Worm (Caenorhabditis elegans) whole organism, young adult: ENCODE data around the gene Y17D7B.2.

Experiments
- C06A6.2 ChIP-seq: fragments of 200-800 bp; sonication (Bioruptor generic); conservative IDR thresholded peaks from 2 replicates; pipeline ENCODE4 v1.3.6; 2022; ENCODE audit warnings: missing genetic modification characterization, missing compliant biosample characterization
- F37B4.10 ChIP-seq: fragments of 200-800 bp; sonication (Bioruptor generic); IDR thresholded peaks from 2 replicates; pipeline ENCODE4 v1.3.6; 2022; ENCODE audit warnings: missing genetic modification characterization, missing compliant biosample characterization
- F57A8.1 ChIP-seq: fragments of 200-800 bp; sonication (Bioruptor generic); optimal IDR thresholded peaks from 2 replicates; lab custom pipeline; 2018; ENCODE audit warnings: mild to moderate bottlenecking, missing genetic modification characterization, moderate library complexity, missing compliant biosample characterization
- K12H6.12 ChIP-seq: fragments of 200-800 bp; sonication (Bioruptor generic); optimal IDR thresholded peaks from 2 replicates; lab custom pipeline; 2018; ENCODE audit warnings: mild to moderate bottlenecking, missing genetic modification characterization, missing compliant biosample characterization
- T07F8.4 ChIP-seq: sonication (generic microtip); optimal IDR thresholded peaks from 2 replicates; lab custom pipeline; 2016; ENCODE audit warnings: mild to moderate bottlenecking, missing genetic modification characterization, moderate library complexity, missing compliant biosample characterization
- Y56A3A.18 ChIP-seq: fragments of 200-800 bp; sonication (Bioruptor generic); IDR thresholded peaks from 2 replicates; pipeline ENCODE4 v1.3.6; 2022; ENCODE audit warnings: missing genetic modification reagents, missing genetic modification characterization, missing compliant biosample characterization
- Y95B8A.8 ChIP-seq: fragments of 200-800 bp; sonication (Bioruptor generic); IDR thresholded peaks from 2 replicates; pipeline ENCODE4 v1.3.6; 2022; ENCODE audit warnings: missing genetic modification reagents, missing genetic modification characterization, missing compliant biosample characterization
- ama-1 ChIP-seq, 3 experiments: fragments of 150-350 bp in 1 of 3; sonication (generic microtip) in 2 of 3; optimal IDR thresholded peaks; 2 replicates each; lab custom pipeline; 2014 to 2018; ENCODE audit warnings: missing biosample characterization in 2 of 3, missing genetic modification characterization in 2 of 3, missing genetic modification reagents in 2 of 3
- athp-1 ChIP-seq: sonication (generic microtip); optimal IDR thresholded peaks from 2 replicates; lab custom pipeline; 2017; ENCODE audit warnings: mild to moderate bottlenecking, missing genetic modification characterization, missing compliant biosample characterization
- attf-3 ChIP-seq: fragments of 200-800 bp; sonication (Bioruptor generic); conservative IDR thresholded peaks from 2 replicates; pipeline ENCODE4 v1.3.6; 2022; ENCODE audit warnings: missing genetic modification reagents, missing genetic modification characterization, missing compliant biosample characterization
- attf-6 ChIP-seq: fragments of 200-800 bp; sonication (Bioruptor generic); IDR thresholded peaks from 2 replicates; pipeline ENCODE4 v1.3.6; 2022; ENCODE audit warnings: missing genetic modification reagents, missing genetic modification characterization, missing compliant biosample characterization
- cebp-1 ChIP-seq, 2 experiments: fragments of 200-800 bp in 1 of 2; sonication (Bioruptor generic) in 1 of 2; sonication (generic microtip) in 1 of 2; IDR thresholded peaks in 1 of 2; optimal IDR thresholded peaks in 1 of 2; 2 replicates each; pipeline versions ENCODE4 v1.3.6 to Lab custom; 2017 to 2022; ENCODE audit warnings: missing compliant biosample characterization in 2 of 2, missing genetic modification characterization in 2 of 2, mild to moderate bottlenecking in 1 of 2, missing genetic modification reagents in 1 of 2, moderate library complexity in 1 of 2
- ceh-100 ChIP-seq: fragments of 200-800 bp; sonication (Bioruptor generic); IDR thresholded peaks from 2 replicates; pipeline ENCODE4 v1.3.6; 2022; ENCODE audit warnings: missing genetic modification reagents, missing genetic modification characterization, missing compliant biosample characterization
- ceh-27 ChIP-seq: fragments of 200-800 bp; sonication (Bioruptor generic); optimal IDR thresholded peaks from 2 replicates; lab custom pipeline; 2018; ENCODE audit warnings: mild to moderate bottlenecking, missing genetic modification characterization, moderate library complexity, missing compliant biosample characterization
- ceh-58 ChIP-seq: fragments of 200-800 bp; sonication (Bioruptor generic); IDR thresholded peaks from 2 replicates; pipeline ENCODE4 v1.3.6; 2022; ENCODE audit warnings: missing genetic modification characterization, missing compliant biosample characterization
- dox-1 ChIP-seq: fragments of 200-800 bp; sonication (Bioruptor generic); IDR thresholded peaks from 2 replicates; pipeline ENCODE4 v1.3.6; 2022; ENCODE audit warnings: missing genetic modification reagents, missing genetic modification characterization, missing compliant biosample characterization
- dpff-1 ChIP-seq: sonication (generic microtip); optimal IDR thresholded peaks from 2 replicates; lab custom pipeline; 2017; ENCODE audit warnings: mild to moderate bottlenecking, missing genetic modification characterization, missing compliant biosample characterization
- ets-4 ChIP-seq: fragments of 200-800 bp; sonication (Bioruptor generic); optimal IDR thresholded peaks from 2 replicates; lab custom pipeline; 2018; ENCODE audit warnings: mild to moderate bottlenecking, missing genetic modification characterization, missing compliant biosample characterization
- fkh-3 ChIP-seq: sonication (generic microtip); optimal IDR thresholded peaks from 2 replicates; lab custom pipeline; 2016; ENCODE audit warnings: mild to moderate bottlenecking, missing genetic modification characterization, missing compliant biosample characterization
- gei-17 ChIP-seq: fragments of 200-800 bp; sonication (Bioruptor generic); optimal IDR thresholded peaks from 2 replicates; lab custom pipeline; 2018; ENCODE audit warnings: mild to moderate bottlenecking, missing genetic modification characterization, missing compliant biosample characterization
- him-1 ChIP-seq: sonication (generic microtip); optimal IDR thresholded peaks from 2 replicates; lab custom pipeline; 2016; ENCODE audit warnings: missing genotype, missing genetic modification reagents, missing genetic modification characterization, missing compliant biosample characterization
- hsf-1 ChIP-seq: fragments of 200-800 bp; sonication (Bioruptor generic); IDR thresholded peaks from 2 replicates; pipeline ENCODE4 v1.3.6; 2022; ENCODE audit warnings: missing genetic modification reagents, missing genetic modification characterization, missing compliant biosample characterization
- lir-1 ChIP-seq: fragments of 200-800 bp; sonication (Bioruptor generic); conservative IDR thresholded peaks from 2 replicates; pipeline ENCODE4 v1.3.6; 2022; ENCODE audit warnings: missing genetic modification reagents, missing genetic modification characterization, missing compliant biosample characterization
- lsy-27 ChIP-seq: sonication (generic microtip); optimal IDR thresholded peaks from 2 replicates; lab custom pipeline; 2017; ENCODE audit warnings: missing genetic modification characterization, mild to moderate bottlenecking, missing compliant biosample characterization, antibody characterized with exemption, missing genotype, borderline replicate concordance; ENCODE audit not compliant: insufficient read depth
- madf-3 ChIP-seq: fragments of 200-800 bp; sonication (Bioruptor generic); IDR thresholded peaks from 2 replicates; pipeline ENCODE4 v1.3.6; 2022; ENCODE audit warnings: missing genetic modification reagents, missing genetic modification characterization, missing compliant biosample characterization
- madf-6 ChIP-seq: fragments of 200-800 bp; sonication (Bioruptor generic); IDR thresholded peaks from 2 replicates; pipeline ENCODE4 v1.3.6; 2022; ENCODE audit warnings: missing genetic modification reagents, missing genetic modification characterization, missing compliant biosample characterization
- mel-28 ChIP-seq: sonication (generic microtip); optimal IDR thresholded peaks from 2 replicates; lab custom pipeline; 2016; ENCODE audit warnings: borderline replicate concordance, mild to moderate bottlenecking, missing genetic modification characterization, missing compliant biosample characterization
- mxl-1 ChIP-seq: sonication (generic microtip); optimal IDR thresholded peaks from 2 replicates; lab custom pipeline; 2016; ENCODE audit warnings: missing genetic modification characterization, missing compliant biosample characterization
- nfya-2 ChIP-seq: fragments of 200-800 bp; sonication (Bioruptor generic); IDR thresholded peaks from 2 replicates; pipeline ENCODE4 v1.3.6; 2022; ENCODE audit warnings: missing genetic modification reagents, missing genetic modification characterization, missing compliant biosample characterization
- nhr-80 ChIP-seq: sonication (generic microtip); optimal IDR thresholded peaks from 2 replicates; lab custom pipeline; 2016; ENCODE audit warnings: missing genetic modification characterization, missing compliant biosample characterization
- rcor-1 ChIP-seq: fragments of 200-800 bp; sonication (Bioruptor generic); IDR thresholded peaks from 2 replicates; pipeline ENCODE4 v1.3.6; 2022; ENCODE audit warnings: missing genetic modification reagents, missing genetic modification characterization, missing compliant biosample characterization
- rec-8 ChIP-seq, 2 experiments: sonication (generic microtip); optimal IDR thresholded peaks; 2 replicates each; lab custom pipeline; 2016; ENCODE audit warnings: mild to moderate bottlenecking in 2 of 2, missing genetic modification characterization in 2 of 2, missing genetic modification reagents in 2 of 2, missing genotype in 2 of 2, missing biosample characterization in 1 of 2, missing compliant biosample characterization in 1 of 2, moderate library complexity in 1 of 2
- snpc-1.1 ChIP-seq: sonication (generic microtip); optimal IDR thresholded peaks from 2 replicates; lab custom pipeline; 2017; ENCODE audit warnings: missing genetic modification characterization, mild to moderate bottlenecking, missing compliant biosample characterization, antibody characterized with exemption, moderate library complexity, missing genotype, missing genetic modification reagents; ENCODE audit not compliant: insufficient read depth
- snpc-4 ChIP-seq, 5 experiments: fragments of 150-350 bp in 1 of 5; sonication (generic microtip) in 4 of 5; optimal IDR thresholded peaks; 2 replicates each; lab custom pipeline; 2014 to 2018; ENCODE audit warnings: missing genetic modification characterization in 5 of 5, missing biosample characterization in 3 of 5, antibody characterized with exemption in 2 of 5, mild to moderate bottlenecking in 2 of 5, missing compliant biosample characterization in 2 of 5, missing genotype in 2 of 5, moderate library complexity in 2 of 5, missing genetic modification reagents in 1 of 5
- xnd-1 ChIP-seq: sonication (generic microtip); optimal IDR thresholded peaks from 2 replicates; lab custom pipeline; 2016; ENCODE audit warnings: missing genotype, missing genetic modification reagents, missing genetic modification characterization, missing compliant biosample characterization
- ztf-22 ChIP-seq: fragments of 200-800 bp; sonication (Bioruptor generic); optimal IDR thresholded peaks from 2 replicates; lab custom pipeline; 2018; ENCODE audit warnings: mild to moderate bottlenecking, missing genetic modification characterization, moderate library complexity, missing compliant biosample characterization
- ztf-25 ChIP-seq: fragments of 200-800 bp; sonication (Bioruptor generic); IDR thresholded peaks from 2 replicates; pipeline ENCODE4 v1.3.6; 2022; ENCODE audit warnings: missing genetic modification reagents, missing genetic modification characterization, missing compliant biosample characterization

Gene Y17D7B.2

DNA sequence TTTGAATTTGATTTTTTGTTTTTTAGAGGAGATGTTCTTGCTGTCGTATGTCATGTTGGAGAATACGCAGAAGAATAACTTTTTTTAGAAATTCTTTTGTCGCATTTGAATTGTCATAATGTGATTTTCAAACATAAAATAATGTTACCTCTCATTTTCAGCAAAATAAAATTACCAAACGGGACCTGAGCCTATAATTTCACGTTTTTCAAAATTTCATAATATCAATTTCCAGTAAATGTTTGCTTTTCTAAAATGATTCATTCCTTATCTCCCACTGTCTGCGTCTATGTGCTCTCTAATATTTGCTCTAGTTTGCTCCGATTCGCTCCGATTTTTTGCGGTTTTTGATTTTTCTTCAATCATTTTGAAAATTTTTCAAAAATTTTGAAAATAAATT lies 3.1 kb downstream of the Y17D7B.2 start, which contains the start of gene nhr-231:
Gene nhr-231 (plus strand): TSS at position 301 of the 400 bp plus-strand sequence.
- TF ChIP-seq cebp-1 (GFP tag; IDR thresholded peaks at IDR 0.05; lab: Robert Waterston, UW), result no peak
- TF ChIP-seq cebp-1 (tag; optimal IDR thresholded peaks at IDR 0.05; lab: Kevin White, UChicago), result peak; percentile 14
- TF ChIP-seq lsy-27 (tag; lab: Kevin White, UChicago), result no peak

DNA sequence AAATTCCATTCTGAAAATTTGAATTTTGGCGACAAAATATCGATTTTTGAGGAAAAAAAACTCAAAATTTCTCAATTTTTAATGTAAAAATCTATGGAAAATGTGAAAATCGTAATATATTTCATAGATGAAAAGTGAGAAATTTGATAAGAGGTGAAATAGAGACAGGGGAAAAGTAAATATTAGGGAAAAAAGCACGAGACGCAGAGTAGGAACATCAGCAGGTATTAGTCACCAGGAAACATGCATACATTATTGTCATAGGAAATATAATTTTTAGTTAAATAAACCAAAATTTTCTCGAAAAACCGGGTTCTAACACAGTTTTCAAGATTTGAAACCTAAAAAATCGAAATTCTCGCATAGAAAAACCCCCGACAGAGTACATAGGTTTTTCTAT lies 13.3 kb downstream of the Y17D7B.2 start, which contains the start of gene nhr-170:
Gene nhr-170 (minus strand): TSS at position 16 of the 400 bp plus-strand sequence.
- TF ChIP-seq nhr-80 (peak; percentile 17), mxl-1 (tag; lab: Kevin White, UChicago) (no peak)

DNA sequence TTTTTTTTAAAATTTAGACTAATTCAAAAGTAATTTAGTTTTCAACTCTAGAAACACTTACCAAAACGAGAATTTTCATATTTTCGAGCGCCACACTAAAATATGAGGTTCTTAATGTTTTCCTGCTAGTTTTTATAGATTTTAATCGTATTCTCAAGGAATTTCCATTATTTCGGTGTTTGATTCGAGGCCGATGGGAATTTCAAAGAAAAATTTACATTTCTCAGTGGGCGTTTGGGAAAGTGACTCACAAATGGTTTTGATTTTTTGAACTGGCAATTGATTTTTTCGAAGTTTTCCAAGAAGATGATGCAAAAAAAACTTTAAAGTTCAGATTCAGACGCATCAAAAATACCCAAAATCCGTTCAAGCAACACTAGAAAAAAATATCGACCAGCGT lies 14.5 kb downstream of the Y17D7B.2 start, which contains the start of gene C54E10.11:
Gene C54E10.11 (minus strand): TSS at position 101 of the 400 bp plus-strand sequence.
- TF ChIP-seq C06A6.2 (no peak), ztf-22 (GFP tag; lab: Kevin White, UChicago) (no peak), Y95B8A.8 (GFP tag; lab: Robert Waterston, UW) (no peak), him-1 (tag; lab: Kevin White, UChicago) (no peak), snpc-1.1 (no peak), ceh-58 (GFP tag; lab: Robert Waterston, UW) (no peak), xnd-1 (no peak), snpc-4 (GFP tag; optimal IDR thresholded peaks at IDR 0.05; lab: Kevin White, UChicago) (no peak), snpc-4 (tag; optimal IDR thresholded peaks at IDR 0.05; lab: Kevin White, UChicago) (no peak), ztf-25 (no peak), mel-28 (tag; lab: Kevin White, UChicago) (no peak), gei-17 (no peak), ets-4 (GFP tag; lab: Kevin White, UChicago) (no peak), madf-3 (no peak), K12H6.12 (tag; lab: Kevin White, UChicago) (no peak), F57A8.1 (GFP tag; lab: Kevin White, UChicago) (no peak), Y56A3A.18 (GFP tag; lab: Robert Waterston, UW) (no peak), hsf-1 (GFP tag; lab: Robert Waterston, UW) (no peak), ama-1 (optimal IDR thresholded peaks at IDR 0.05; lab: Kevin White, UChicago) (no peak), ama-1 (GFP tag; optimal IDR thresholded peaks at IDR 0.05; lab: Kevin White, UChicago) (no peak)

DNA sequence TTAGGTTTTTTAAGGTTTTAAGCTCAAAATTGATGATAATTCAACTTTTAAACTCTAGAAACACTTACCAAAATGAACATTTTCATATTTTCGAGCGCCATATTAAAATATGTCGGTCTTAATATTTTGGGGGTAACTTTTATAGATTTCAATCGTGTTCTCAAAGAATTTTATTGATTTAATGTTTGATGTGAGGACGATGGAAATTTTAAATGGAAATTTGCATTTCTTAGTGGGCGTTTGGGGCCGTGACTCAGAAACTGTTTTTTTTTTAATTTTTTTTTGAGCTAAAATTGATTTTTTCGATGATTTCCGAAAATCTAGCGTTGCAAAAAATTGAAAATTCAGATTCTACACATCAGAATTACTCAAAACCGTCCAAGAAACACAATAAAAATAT lies 15.7 kb downstream of the Y17D7B.2 start, which contains the start of gene C54E10.10:
Gene C54E10.10 (minus strand): TSS at position 101 of the 400 bp plus-strand sequence.
- no peak for TF ChIP-seq T07F8.4 (tag; lab: Kevin White, UChicago)
- no peak for TF ChIP-seq ceh-58 (GFP tag; lab: Robert Waterston, UW)
- no peak for TF ChIP-seq fkh-3 (tag; lab: Kevin White, UChicago)
- TF ChIP-seq nfya-2 (GFP tag; lab: Robert Waterston, UW), result no peak
- no peak for TF ChIP-seq athp-1
- no peak for TF ChIP-seq rcor-1 (GFP tag; lab: Robert Waterston, UW)
- TF ChIP-seq lir-1 (GFP tag; lab: Robert Waterston, UW), result no peak
- no peak for TF ChIP-seq attf-3 (GFP tag; lab: Robert Waterston, UW)
- no peak for TF ChIP-seq mxl-1 (tag; lab: Kevin White, UChicago)
- no peak for TF ChIP-seq ceh-100 (GFP tag; lab: Robert Waterston, UW)

DNA sequence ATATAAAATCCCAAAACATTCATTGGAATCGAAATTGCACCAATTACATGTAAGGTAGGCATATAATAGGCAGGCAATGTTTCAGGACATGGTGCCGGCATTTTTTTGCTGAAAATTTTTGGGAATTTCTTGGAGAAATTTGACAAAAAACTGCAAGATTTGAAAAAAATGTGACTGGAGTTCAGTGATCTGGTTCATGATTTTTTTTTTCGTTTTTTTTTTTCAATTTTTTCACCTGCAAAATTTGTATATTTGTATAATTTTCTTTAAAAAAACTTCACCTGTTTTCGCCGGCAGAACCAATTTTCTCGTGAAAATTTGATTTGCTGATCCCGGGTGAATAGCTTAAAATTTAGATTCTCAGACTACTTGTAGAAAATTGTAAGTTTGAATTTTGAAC lies 18.9 kb downstream of the Y17D7B.2 start, which contains the start of gene sri-10:
Gene sri-10 (minus strand): TSS at position 101 of the 400 bp plus-strand sequence.
- TF ChIP-seq F37B4.10, result no peak
- no peak for TF ChIP-seq dpff-1 (tag; lab: Kevin White, UChicago)
- TF ChIP-seq rec-8 (tag; optimal IDR thresholded peaks at IDR 0.05; lab: Kevin White, UChicago), result no peak
- TF ChIP-seq C06A6.2, result no peak
- no peak for TF ChIP-seq madf-6
- no peak for TF ChIP-seq ceh-27 (GFP tag; lab: Kevin White, UChicago)
- no peak for TF ChIP-seq attf-6
- TF ChIP-seq dox-1 (GFP tag; lab: Robert Waterston, UW), result no peak
- TF ChIP-seq, all 124 proteins: peak for 0
